Worm (Caenorhabditis elegans): ENCODE results near the gene K12H4.5.

Gene K12H4.5

DNA sequence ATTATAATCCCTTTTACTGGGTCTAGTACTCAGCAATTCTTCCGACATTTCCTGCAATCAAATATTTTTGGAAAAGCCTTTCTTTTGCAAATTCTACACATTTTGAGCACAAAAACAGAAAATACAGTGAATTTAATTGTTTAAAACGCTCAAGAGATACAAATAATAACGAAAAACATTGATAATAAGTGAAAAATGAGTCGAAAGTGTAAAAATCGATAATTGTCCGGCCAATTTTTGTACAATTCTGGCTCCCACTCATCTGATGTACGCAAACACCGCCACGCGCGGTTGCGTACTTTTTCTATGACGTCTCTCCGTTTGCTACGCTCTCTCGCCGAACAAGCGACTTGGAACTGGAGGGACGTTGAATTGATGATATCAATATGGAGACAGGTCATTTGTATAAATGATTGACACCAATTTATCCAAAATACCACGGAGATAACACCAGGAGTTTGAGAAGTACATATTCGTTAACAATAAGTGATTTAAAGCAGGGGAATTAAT lies 23.4 kb upstream of the K12H4.5 start, which contains the start of gene lin-36 (continued):
- TF ChIP-seq nhr-10 (tag; optimal IDR thresholded peaks at IDR 0.05) (no peak), blmp-1 (tag; optimal IDR thresholded peaks at IDR 0.05; ENCODE audit: insufficient read depth) (no peak), fos-1 (tag; optimal IDR thresholded peaks at IDR 0.05) (peak; percentile 72), ceh-16 (tag; optimal IDR thresholded peaks at IDR 0.05) (peak; percentile 58), sma-9 (GFP tag; optimal IDR thresholded peaks at IDR 0.05) (peak; percentile 71), sma-9 (tag; optimal IDR thresholded peaks at IDR 0.05) (no peak), peb-1 (tag; optimal IDR thresholded peaks at IDR 0.05) (no peak), alr-1 (tag; optimal IDR thresholded peaks at IDR 0.05) (no peak), unc-62 (GFP tag; optimal IDR thresholded peaks at IDR 0.05) (no peak), ztf-4 (tag; optimal IDR thresholded peaks at IDR 0.05) (no peak), unc-55 (GFP tag; optimal IDR thresholded peaks at IDR 0.05) (peak; percentile 89)

DNA sequence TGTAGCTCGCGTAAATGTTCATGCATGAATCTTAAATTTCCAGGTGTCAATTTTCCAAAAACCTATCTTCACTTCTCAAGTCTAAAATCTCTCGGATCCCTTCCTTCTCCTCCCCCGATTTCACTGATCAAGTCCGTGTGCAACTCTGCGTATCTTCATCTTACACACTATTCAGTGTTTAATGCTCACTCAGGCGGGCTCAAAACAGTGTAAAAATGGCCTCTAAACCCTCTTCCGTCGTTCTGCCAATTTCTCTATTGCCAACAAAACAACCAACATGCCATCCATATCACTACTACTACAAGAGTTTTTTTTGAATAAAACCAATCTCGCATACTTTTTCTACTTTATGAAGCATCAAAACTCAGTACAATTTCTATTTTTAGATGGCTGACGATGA lies 22.2 kb upstream of the K12H4.5 start, which contains the start of gene F44B9.2:
Gene F44B9.2, plus strand, starts transcription at position 387 of the 400 bp plus-strand sequence.
- no peak for TF ChIP-seq zag-1 (tag; optimal IDR thresholded peaks at IDR 0.05)
- no peak for TF ChIP-seq ama-1 (optimal IDR thresholded peaks at IDR 0.05)
- no peak for TF ChIP-seq unc-55 (GFP tag; optimal IDR thresholded peaks at IDR 0.05)
- no peak for TF ChIP-seq lin-39 (tag; optimal IDR thresholded peaks at IDR 0.05)
- TF ChIP-seq aly-2 (tag; optimal IDR thresholded peaks at IDR 0.05): no peak
- no peak for TF ChIP-seq mab-5 (tag; optimal IDR thresholded peaks at IDR 0.05)
- no peak for TF ChIP-seq unc-62 (GFP tag; optimal IDR thresholded peaks at IDR 0.05)
- no peak for TF ChIP-seq ztf-4 (tag; optimal IDR thresholded peaks at IDR 0.05)
- no peak for TF ChIP-seq egl-27 (tag; optimal IDR thresholded peaks at IDR 0.05)
- no peak for TF ChIP-seq lin-11 (tag; optimal IDR thresholded peaks at IDR 0.05)
- no peak for TF ChIP-seq nhr-23 (tag; optimal IDR thresholded peaks at IDR 0.05)
- no peak for TF ChIP-seq mbf-1 (tag; optimal IDR thresholded peaks at IDR 0.05)
- no peak for TF ChIP-seq nhr-237 (tag; optimal IDR thresholded peaks at IDR 0.05)
- TF ChIP-seq gmeb-1 (tag; optimal IDR thresholded peaks at IDR 0.05): no peak
- TF ChIP-seq sem-4 (tag; optimal IDR thresholded peaks at IDR 0.05): no peak
- no peak for TF ChIP-seq nhr-11 (tag; optimal IDR thresholded peaks at IDR 0.05)
- no peak for TF ChIP-seq C34F6.9 (tag; optimal IDR thresholded peaks at IDR 0.05)
- TF ChIP-seq peb-1 (tag; optimal IDR thresholded peaks at IDR 0.05): no peak
- TF ChIP-seq snpc-4 (tag; optimal IDR thresholded peaks at IDR 0.05): no peak
- TF ChIP-seq fos-1 (tag; optimal IDR thresholded peaks at IDR 0.05): no peak

DNA sequence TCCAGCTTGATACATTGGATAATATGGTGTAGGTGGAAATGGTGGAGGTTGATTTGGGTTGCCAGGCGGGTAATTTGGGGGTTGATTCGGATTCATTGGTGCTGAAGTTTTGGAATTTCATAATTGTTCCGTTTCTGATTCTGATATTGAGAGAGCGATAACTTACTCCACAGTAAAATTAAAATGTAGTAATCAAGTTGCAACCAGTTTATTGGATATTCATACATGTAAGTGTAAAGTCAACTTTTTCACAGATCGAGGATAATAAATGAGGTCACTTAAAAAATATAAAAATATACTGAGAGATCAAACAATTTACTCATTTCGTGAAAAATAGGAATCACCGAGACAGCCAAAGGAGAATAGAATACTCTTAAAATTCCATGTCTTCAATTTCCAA lies 16.3 kb upstream of the K12H4.5 start, which contains the start of gene mdt-30:
Gene mdt-30, minus strand, starts transcription at position 101 of the 400 bp plus-strand sequence.
- TF ChIP-seq peb-1 (tag; optimal IDR thresholded peaks at IDR 0.05): no peak
- TF ChIP-seq skn-1 (tag; optimal IDR thresholded peaks at IDR 0.05): no peak
- TF ChIP-seq ZK546.5 (tag; optimal IDR thresholded peaks at IDR 0.05): no peak
- no peak for TF ChIP-seq mab-5 (tag; optimal IDR thresholded peaks at IDR 0.05)
- TF ChIP-seq unc-55 (GFP tag; optimal IDR thresholded peaks at IDR 0.05): no peak
- no peak for TF ChIP-seq nhr-129 (tag; optimal IDR thresholded peaks at IDR 0.05)
- no peak for TF ChIP-seq nhr-11 (tag; optimal IDR thresholded peaks at IDR 0.05)

DNA sequence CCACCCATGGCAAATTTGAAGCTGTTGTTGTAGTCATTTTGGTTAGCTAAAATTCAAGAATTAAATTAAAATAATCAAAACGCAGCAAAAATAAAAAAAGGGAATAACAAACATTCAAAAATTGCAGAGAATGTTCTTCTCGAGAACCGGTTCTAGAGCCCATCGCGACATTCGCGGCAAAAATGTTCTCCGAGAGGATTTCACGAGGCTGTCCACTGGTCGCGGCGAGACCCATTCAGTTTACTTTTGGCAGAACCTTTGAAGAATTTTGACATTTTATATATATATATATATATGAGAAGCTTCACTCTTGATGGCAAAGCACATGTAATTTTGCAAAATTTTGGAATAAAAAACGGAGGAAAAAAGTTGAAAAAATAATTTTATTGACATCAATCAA lies 14.8 kb upstream of the K12H4.5 start, which contains the start of gene F44B9.8:
Gene F44B9.8, minus strand, starts transcription at position 163 of the 400 bp plus-strand sequence.
- TF ChIP-seq sma-9 (GFP tag; optimal IDR thresholded peaks at IDR 0.05) (peak; percentile 50), sma-9 (tag; optimal IDR thresholded peaks at IDR 0.05) (no peak), lin-13 (GFP tag; optimal IDR thresholded peaks at IDR 0.05) (peak; percentile 63), gmeb-1 (tag; optimal IDR thresholded peaks at IDR 0.05) (peak; percentile 71), nhr-129 (tag; optimal IDR thresholded peaks at IDR 0.05) (no peak), crh-2 (tag; optimal IDR thresholded peaks at IDR 0.05) (peak; percentile 81), ztf-1 (GFP tag; conservative IDR thresholded peaks at IDR 0.05) (no peak), ceh-82 (tag; optimal IDR thresholded peaks at IDR 0.05) (no peak), unc-55 (GFP tag; optimal IDR thresholded peaks at IDR 0.05) (peak; percentile 72), sem-4 (tag; optimal IDR thresholded peaks at IDR 0.05) (peak; percentile 40), ztf-4 (tag; optimal IDR thresholded peaks at IDR 0.05) (no peak), blmp-1 (tag; optimal IDR thresholded peaks at IDR 0.05; ENCODE audit: insufficient read depth) (peak; percentile 23), nhr-25 (tag; optimal IDR thresholded peaks at IDR 0.05) (peak; percentile 75), lsy-2 (tag; optimal IDR thresholded peaks at IDR 0.05) (peak; percentile 15 to 83), skn-1 (tag; optimal IDR thresholded peaks at IDR 0.05) (no peak), peb-1 (tag; optimal IDR thresholded peaks at IDR 0.05) (no peak), C34F6.9 (tag; optimal IDR thresholded peaks at IDR 0.05) (peak; percentile 41), sma-3 (GFP tag; optimal IDR thresholded peaks at IDR 0.05) (peak; percentile 57), fos-1 (tag; optimal IDR thresholded peaks at IDR 0.05) (peak; percentile 38), mab-5 (tag; optimal IDR thresholded peaks at IDR 0.05) (no peak), F13H6.1 (tag; optimal IDR thresholded peaks at IDR 0.05) (peak; percentile 69)

Measured in whole organism, L2 larva.